Worm (Caenorhabditis elegans): Measurements from ENCODE around the gene pdi-6.

ce11 chrX:7028836-7029235 lies 39.5 kb downstream of the pdi-6 start, which contains the start of gene flp-26:
- TF ChIP-seq pha-4 (tag; optimal IDR thresholded peaks at IDR 0.05) (no peak), unc-86 (tag; optimal IDR thresholded peaks at IDR 0.05) (no peak), sox-4 (tag; optimal IDR thresholded peaks at IDR 0.05) (no peak), F13H6.1 (tag; optimal IDR thresholded peaks at IDR 0.05) (no peak), pqm-1 (tag; optimal IDR thresholded peaks at IDR 0.05) (no peak), sox-2 (GFP tag; IDR thresholded peaks at IDR 0.05) (no peak), unc-55 (GFP tag; optimal IDR thresholded peaks at IDR 0.05) (no peak), ama-1 (optimal IDR thresholded peaks at IDR 0.05) (no peak), fkh-6 (tag; optimal IDR thresholded peaks at IDR 0.05) (no peak)

Measured in whole organism, late embryonic.